Worm (Caenorhabditis elegans) whole organism, L3 larva: ENCODE data around the gene moc-1.
A peak's percentile ranks its signal among the peaks of the same experiment; 100 is the strongest.

ENCODE experiments used
- aly-2 ChIP-seq: fragments of 150-350 bp; optimal IDR thresholded peaks from 2 replicates; lab custom pipeline; 2014; ENCODE audit warnings: missing biosample characterization, missing genetic modification characterization
- ama-1 ChIP-seq: fragments of 150-350 bp; optimal IDR thresholded peaks from 2 replicates; lab custom pipeline; 2018
- ceh-28 ChIP-seq: fragments of 150-350 bp; optimal IDR thresholded peaks from 2 replicates; lab custom pipeline; 2014; ENCODE audit warnings: missing biosample characterization, missing genetic modification reagents, missing genetic modification characterization
- ceh-82 ChIP-seq: fragments of 150-350 bp; optimal IDR thresholded peaks from 2 replicates; lab custom pipeline; 2014; ENCODE audit warnings: missing biosample characterization, missing genetic modification characterization
- ceh-9 ChIP-seq: sonication (generic microtip); optimal IDR thresholded peaks from 2 replicates; lab custom pipeline; 2018; ENCODE audit warnings: missing biosample characterization, missing genetic modification characterization
- daf-12 ChIP-seq: fragments of 150-350 bp; optimal IDR thresholded peaks from 2 replicates; lab custom pipeline; 2014; ENCODE audit warnings: missing biosample characterization, missing genetic modification reagents, missing genetic modification characterization
- egl-5 ChIP-seq: fragments of 150-350 bp; optimal IDR thresholded peaks from 2 replicates; lab custom pipeline; 2017; ENCODE audit warnings: missing biosample characterization, missing genetic modification reagents, missing genetic modification characterization, inconsistent platforms
- elt-1 ChIP-seq: fragments of 150-350 bp; optimal IDR thresholded peaks from 2 replicates; lab custom pipeline; 2014; ENCODE audit warnings: missing biosample characterization, missing genetic modification characterization
- elt-2 ChIP-seq: sonication (generic microtip); optimal IDR thresholded peaks from 2 replicates; lab custom pipeline; 2016; ENCODE audit warnings: missing genetic modification reagents, mild to moderate bottlenecking, missing genetic modification characterization, missing compliant biosample characterization
- fkh-2 ChIP-seq: fragments of 150-350 bp; optimal IDR thresholded peaks from 2 replicates; lab custom pipeline; 2014; ENCODE audit warnings: missing biosample characterization, missing genetic modification reagents, missing genetic modification characterization
- fos-1 ChIP-seq: fragments of 150-350 bp; optimal IDR thresholded peaks from 2 replicates; lab custom pipeline; 2014; ENCODE audit warnings: missing biosample characterization, missing genetic modification characterization
- hmg-11 ChIP-seq: sonication (generic microtip); optimal IDR thresholded peaks from 2 replicates; lab custom pipeline; 2016; ENCODE audit warnings: missing genetic modification characterization, missing compliant biosample characterization
- jun-1 ChIP-seq: fragments of 150-350 bp; optimal IDR thresholded peaks from 2 replicates; lab custom pipeline; 2014; ENCODE audit warnings: missing biosample characterization, missing genetic modification reagents, missing genetic modification characterization
- lin-15B ChIP-seq: fragments of 150-350 bp; optimal IDR thresholded peaks from 2 replicates; lab custom pipeline; 2014; ENCODE audit warnings: missing biosample characterization, missing genetic modification characterization
- lin-39 ChIP-seq: fragments of 150-350 bp; optimal IDR thresholded peaks from 2 replicates; lab custom pipeline; 2018; ENCODE audit warnings: missing biosample characterization, missing genetic modification reagents, missing genetic modification characterization
- lsy-12 ChIP-seq: sonication (generic microtip); optimal IDR thresholded peaks from 2 replicates; lab custom pipeline; 2016; ENCODE audit warnings: mild to moderate bottlenecking, missing genetic modification characterization, missing compliant biosample characterization
- mdl-1 ChIP-seq: fragments of 150-350 bp; optimal IDR thresholded peaks from 2 replicates; lab custom pipeline; 2014; ENCODE audit warnings: missing biosample characterization, missing genetic modification characterization
- mml-1 ChIP-seq: fragments of 150-350 bp; sonication (generic microtip); optimal IDR thresholded peaks from 3 replicates; lab custom pipeline; 2014; ENCODE audit warnings: missing biosample characterization, missing genetic modification characterization
- nfya-1 ChIP-seq: sonication (generic microtip); optimal IDR thresholded peaks from 2 replicates; lab custom pipeline; 2017; ENCODE audit warnings: missing genetic modification characterization, mild to moderate bottlenecking, missing compliant biosample characterization, antibody characterized with exemption, moderate library complexity; ENCODE audit not compliant: insufficient read depth
- nhr-11 ChIP-seq: fragments of 150-350 bp; optimal IDR thresholded peaks from 2 replicates; lab custom pipeline; 2014; ENCODE audit warnings: missing biosample characterization, missing genetic modification characterization
- nhr-12 ChIP-seq: fragments of 150-350 bp; optimal IDR thresholded peaks from 2 replicates; lab custom pipeline; 2014; ENCODE audit warnings: missing biosample characterization, missing genetic modification characterization
- nhr-23 ChIP-seq: fragments of 150-350 bp; optimal IDR thresholded peaks from 2 replicates; lab custom pipeline; 2014; ENCODE audit warnings: missing biosample characterization, missing genetic modification reagents, missing genetic modification characterization
- nhr-43 ChIP-seq: sonication (generic microtip); optimal IDR thresholded peaks from 2 replicates; lab custom pipeline; 2016; ENCODE audit warnings: mild to moderate bottlenecking, missing genetic modification characterization, missing compliant biosample characterization; ENCODE audit not compliant: poor library complexity, severe bottlenecking
- nhr-76 ChIP-seq: fragments of 150-350 bp; sonication (generic microtip); optimal IDR thresholded peaks from 5 replicates; lab custom pipeline; 2014; ENCODE audit warnings: missing biosample characterization, missing genetic modification characterization
- pha-4 ChIP-seq: fragments of 150-350 bp; optimal IDR thresholded peaks from 2 replicates; lab custom pipeline; 2014; ENCODE audit warnings: missing biosample characterization, missing genetic modification reagents, missing genetic modification characterization
- skn-1 ChIP-seq: fragments of 150-350 bp; optimal IDR thresholded peaks from 2 replicates; lab custom pipeline; 2014; ENCODE audit warnings: missing biosample characterization, missing genetic modification characterization
- tbx-2 ChIP-seq: sonication (generic microtip); optimal IDR thresholded peaks from 2 replicates; lab custom pipeline; 2016; ENCODE audit warnings: mild to moderate bottlenecking, missing genetic modification characterization, missing compliant biosample characterization
- unc-39 ChIP-seq: sonication (generic microtip); optimal IDR thresholded peaks from 4 replicates; lab custom pipeline; 2017; ENCODE audit warnings: missing biosample characterization, missing genetic modification characterization
- unc-62 ChIP-seq: fragments of 150-350 bp; sonication (generic microtip); optimal IDR thresholded peaks from 4 replicates; lab custom pipeline; 2014; ENCODE audit warnings: missing biosample characterization, missing genetic modification reagents, missing genetic modification characterization
- zag-1 ChIP-seq: fragments of 150-350 bp; optimal IDR thresholded peaks from 2 replicates; lab custom pipeline; 2014; ENCODE audit warnings: missing biosample characterization, missing genetic modification characterization
- ztf-11 ChIP-seq: fragments of 150-350 bp; optimal IDR thresholded peaks from 2 replicates; lab custom pipeline; 2014; ENCODE audit warnings: missing biosample characterization, missing genetic modification characterization

moc-1 gene

ce11 chrX:10141264-10141663, 2.8 kb upstream of the moc-1 start:
- TF ChIP-seq nhr-43 (tag; lab: Kevin White, UChicago) (no peak), unc-39 (tag; lab: Kevin White, UChicago) (no peak), fkh-2 (tag; lab: Kevin White, UChicago) (no peak), zag-1 (no peak), nhr-76 (tag; lab: Kevin White, UChicago) (no peak), fos-1 (no peak), elt-1 (tag; lab: Kevin White, UChicago) (no peak), ama-1 (lab: Kevin White, UChicago) (no peak), tbx-2 (tag; lab: Kevin White, UChicago) (no peak), aly-2 (no peak), nfya-1 (no peak), mml-1 (tag; lab: Kevin White, UChicago) (no peak), mdl-1 (no peak), daf-12 (no peak), skn-1 (tag; lab: Kevin White, UChicago) (no peak)

ce11 chrX:10133082-10133481, 5.3 kb downstream of the moc-1 start, which contains the start of gene unc-58:
TSS of gene unc-58 (minus strand) at chrX:10133182.
- TF ChIP-seq nhr-11 (tag; lab: Kevin White, UChicago) = no peak
- no peak for TF ChIP-seq nhr-76 (tag; lab: Kevin White, UChicago)
- no peak for TF ChIP-seq elt-1 (tag; lab: Kevin White, UChicago)
- no peak for TF ChIP-seq fos-1
- TF ChIP-seq nhr-12 = no peak
- no peak for TF ChIP-seq ceh-9 (tag; lab: Kevin White, UChicago)
- no peak for TF ChIP-seq jun-1
- TF ChIP-seq hmg-11 (tag; lab: Kevin White, UChicago) = no peak
- no peak for TF ChIP-seq mml-1 (tag; lab: Kevin White, UChicago)
- TF ChIP-seq ama-1 (lab: Kevin White, UChicago) = no peak
- TF ChIP-seq skn-1 (tag; lab: Kevin White, UChicago) = no peak
- no peak for TF ChIP-seq lin-39 (tag; lab: Kevin White, UChicago)
- no peak for TF ChIP-seq pha-4 (tag; lab: Kevin White, UChicago)
- no peak for TF ChIP-seq mdl-1
- no peak for TF ChIP-seq lin-15B (tag; lab: Kevin White, UChicago)
- TF ChIP-seq ceh-28 (tag; lab: Kevin White, UChicago) = no peak

- peak; percentile 65 for TF ChIP-seq jun-1
- TF ChIP-seq nhr-43 (tag; lab: Kevin White, UChicago) = peak; percentile 69
- TF ChIP-seq lsy-12 = peak; percentile 38
- TF ChIP-seq fos-1 = peak; percentile 45
- peak; percentile 77 for TF ChIP-seq hmg-11 (tag; lab: Kevin White, UChicago)
- peak; percentile 48 for TF ChIP-seq elt-2 (tag; lab: Kevin White, UChicago)
- peak; percentile 42 for TF ChIP-seq tbx-2 (tag; lab: Kevin White, UChicago)
- TF ChIP-seq ceh-28 (tag; lab: Kevin White, UChicago) = peak; percentile 11
- peak; percentile 8 for TF ChIP-seq lin-39 (tag; lab: Kevin White, UChicago)
- TF ChIP-seq ceh-82 (tag; lab: Kevin White, UChicago) = peak; percentile 10
- peak; percentile 37 for TF ChIP-seq nhr-23 (tag; lab: Kevin White, UChicago)
- peak; percentile 17 for TF ChIP-seq lin-15B (tag; lab: Kevin White, UChicago)
- TF ChIP-seq nfya-1 = peak; percentile 46
Observed at ce11 chrX:10132546-10133032, 5.8 kb downstream of the moc-1 start.

- no peak for TF ChIP-seq mdl-1
- TF ChIP-seq fkh-2 (tag; lab: Kevin White, UChicago) = no peak
- TF ChIP-seq hmg-11 (tag; lab: Kevin White, UChicago) = no peak
- TF ChIP-seq ztf-11 (tag; lab: Kevin White, UChicago) = no peak
- TF ChIP-seq daf-12 = no peak
- no peak for TF ChIP-seq skn-1 (tag; lab: Kevin White, UChicago)
- TF ChIP-seq elt-1 (tag; lab: Kevin White, UChicago) = no peak
- TF ChIP-seq egl-5 (tag; lab: Kevin White, UChicago) = peak; percentile 72
- TF ChIP-seq, all 47 proteins: peak for 1
Observed at ce11 chrX:10130159-10130558, 8.3 kb downstream of the moc-1 start.

- TF ChIP-seq nhr-43 (tag; lab: Kevin White, UChicago) (peak; percentile 27), unc-62 (GFP tag; lab: Kevin White, UChicago) (no peak)
Observed at ce11 chrX:10124338-10124737, 14.1 kb downstream of the moc-1 start.
